Worm (Caenorhabditis elegans): ENCODE measurements around the gene Y2H9A.6.

The Y2H9A.6 gene

DNA sequence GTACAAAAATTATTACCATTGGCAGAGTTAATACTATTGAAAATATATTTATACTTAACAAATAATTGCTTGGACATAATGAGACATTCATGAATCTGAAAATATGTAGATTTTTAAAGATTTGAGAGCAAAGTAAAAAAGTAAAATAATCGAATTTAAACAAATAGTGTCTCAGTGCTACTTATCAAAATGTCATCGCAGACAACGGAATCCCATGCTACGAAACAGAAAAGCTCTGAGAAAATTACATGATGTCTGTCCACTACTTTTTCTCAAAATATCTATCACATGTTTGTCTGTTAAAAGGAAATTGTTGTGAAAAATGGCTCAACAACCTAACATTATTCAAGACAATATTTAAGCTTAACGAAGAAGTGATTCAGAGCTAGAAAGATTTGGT lies 40.7 kb downstream of the Y2H9A.6 start, which contains the start of gene T10G3.4:
T10G3.4 (minus strand) TSS at position 101 of the 400 bp plus-strand sequence.
- TF ChIP-seq ama-1 (optimal IDR thresholded peaks at IDR 0.05) (no peak), ceh-18 (tag; optimal IDR thresholded peaks at IDR 0.05) (no peak), ceh-14 (tag; optimal IDR thresholded peaks at IDR 0.05) (no peak), ceh-19 (GFP tag; optimal IDR thresholded peaks at IDR 0.05) (no peak), fkh-10 (GFP tag; optimal IDR thresholded peaks at IDR 0.05) (no peak), pha-2 (tag; optimal IDR thresholded peaks at IDR 0.05) (no peak), sox-2 (GFP tag; IDR thresholded peaks at IDR 0.05) (no peak), nhr-232 (tag; optimal IDR thresholded peaks at IDR 0.05) (no peak), mec-3 (tag; optimal IDR thresholded peaks at IDR 0.05; ENCODE audit: borderline replicate concordance) (no peak), pax-1 (tag; optimal IDR thresholded peaks at IDR 0.05) (no peak), lin-11 (tag; optimal IDR thresholded peaks at IDR 0.05) (no peak), che-1 (tag; optimal IDR thresholded peaks at IDR 0.05) (no peak), ceh-48 (tag; optimal IDR thresholded peaks at IDR 0.05) (no peak)

- TF ChIP-seq C38D4.7 (GFP tag; optimal IDR thresholded peaks at IDR 0.05) (no peak), lin-11 (tag; optimal IDR thresholded peaks at IDR 0.05) (no peak), K09A11.1 (tag; optimal IDR thresholded peaks at IDR 0.05; ENCODE audit: insufficient read depth) (no peak), ceh-24 (tag; optimal IDR thresholded peaks at IDR 0.05) (no peak), hlh-15 (tag; optimal IDR thresholded peaks at IDR 0.05) (no peak), ceh-45 (GFP tag; IDR thresholded peaks at IDR 0.05) (no peak), madf-2 (tag; optimal IDR thresholded peaks at IDR 0.05) (no peak), ceh-30 (tag; optimal IDR thresholded peaks at IDR 0.05) (no peak), elt-4 (tag; optimal IDR thresholded peaks at IDR 0.05) (no peak), ets-4 (tag; optimal IDR thresholded peaks at IDR 0.05) (no peak), elt-2 (tag; optimal IDR thresholded peaks at IDR 0.05) (no peak), unc-3 (GFP tag; conservative IDR thresholded peaks at IDR 0.05) (no peak), unc-3 (tag; optimal IDR thresholded peaks at IDR 0.05) (no peak), zip-5 (tag; optimal IDR thresholded peaks at IDR 0.05) (no peak), T23F11.4 (GFP tag; optimal IDR thresholded peaks at IDR 0.05) (no peak), dmd-4 (tag; optimal IDR thresholded peaks at IDR 0.05; ENCODE audit: borderline replicate concordance) (no peak), ceh-31 (tag; optimal IDR thresholded peaks at IDR 0.05) (no peak), ceh-48 (tag; optimal IDR thresholded peaks at IDR 0.05) (no peak)
These were observed 42.1 kb downstream of the Y2H9A.6 start for ce11 chrV:13485732-13486131.

DNA sequence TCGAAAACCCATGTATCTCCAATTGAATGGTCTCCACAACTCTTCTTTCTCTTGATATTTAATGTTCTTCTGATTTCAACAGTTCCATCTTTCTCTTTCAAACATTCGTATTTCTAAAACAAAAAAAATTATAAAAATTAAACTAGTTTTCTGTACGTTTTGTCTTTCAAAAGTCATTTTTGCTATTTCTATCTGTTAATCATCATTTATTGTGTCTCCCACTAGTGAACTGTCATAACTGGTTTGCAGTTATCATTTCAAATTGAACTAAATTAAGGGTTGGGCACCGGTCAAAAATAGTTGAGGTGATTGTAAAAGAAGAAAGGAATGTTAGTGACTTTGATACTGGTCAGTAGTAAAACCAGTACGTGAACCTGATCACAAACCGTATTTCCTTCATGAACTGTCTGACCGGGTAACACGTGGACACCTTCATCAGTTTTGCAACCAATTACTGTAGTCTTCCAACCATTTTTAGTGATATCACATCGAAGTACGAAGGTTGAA lies 44.7 kb downstream of the Y2H9A.6 start:
- TF ChIP-seq fax-1 (tag; optimal IDR thresholded peaks at IDR 0.05) (no peak), ceh-31 (tag; optimal IDR thresholded peaks at IDR 0.05) (no peak), T23F11.4 (GFP tag; optimal IDR thresholded peaks at IDR 0.05) (no peak), che-1 (tag; optimal IDR thresholded peaks at IDR 0.05) (no peak), syd-9 (tag; optimal IDR thresholded peaks at IDR 0.05) (no peak), pat-9 (tag; optimal IDR thresholded peaks at IDR 0.05) (no peak), gmeb-2 (tag; optimal IDR thresholded peaks at IDR 0.05) (no peak)

- no peak for TF ChIP-seq ceh-6 (GFP tag; optimal IDR thresholded peaks at IDR 0.05)
- TF ChIP-seq pha-2 (tag; optimal IDR thresholded peaks at IDR 0.05) = no peak
These were observed 46.2 kb downstream of the Y2H9A.6 start, which contains the start of gene T10G3.3 for ce11 chrV:13489830-13490229. Gene T10G3.3, minus strand, starts transcription at chrV:13490199.

All from whole organism, late embryonic.